Fruit fly (Drosophila melanogaster) whole organism, prepupa: Measurements from ENCODE around the gene Spec2.

Experiments used
- CG11762 ChIP-seq: fragments of 200-800 bp; sonication (Bioruptor generic); optimal IDR thresholded peaks from 3 replicates; lab custom pipeline; 2016; ENCODE audit warnings: missing biosample characterization, missing genetic modification characterization; ENCODE audit not compliant: insufficient read depth
- CG34406 ChIP-seq: fragments of 200-800 bp; sonication (Bioruptor generic); optimal IDR thresholded peaks from 3 replicates; lab custom pipeline; 2016; ENCODE audit warnings: missing biosample characterization, missing genetic modification characterization
- esn ChIP-seq: fragments of 200-800 bp; sonication (Bioruptor generic); optimal IDR thresholded peaks from 2 replicates; lab custom pipeline; 2016; ENCODE audit warnings: missing biosample characterization, mild to moderate bottlenecking, missing genetic modification characterization, moderate library complexity

DNA sequence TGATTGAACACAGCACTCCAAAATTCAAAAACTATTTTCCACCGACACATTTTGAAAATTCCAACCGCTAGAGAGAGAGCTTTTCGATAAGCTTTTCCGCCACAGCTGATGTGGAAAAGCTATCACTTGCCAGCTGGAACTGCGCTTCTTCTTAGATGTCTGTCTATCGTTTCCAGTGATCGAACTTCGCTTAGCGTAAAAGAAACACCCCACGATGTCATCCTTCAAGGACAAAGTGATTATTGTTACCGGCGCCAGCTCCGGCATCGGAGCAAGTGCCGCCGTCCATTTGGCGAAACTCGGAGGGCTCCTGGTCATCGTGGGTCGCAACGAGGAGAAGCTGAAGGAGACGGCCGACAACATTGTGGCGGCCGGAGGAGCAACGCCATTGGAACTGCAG is 8.3 kb upstream of the Spec2 start, which contains the start of gene CG31549:
- no peak for TF ChIP-seq CG34406 (GFP tag; lab: Kevin White, UChicago)
- no peak for TF ChIP-seq esn (GFP tag; lab: Kevin White, UChicago)
- TF ChIP-seq CG11762 (GFP tag; lab: Kevin White, UChicago) = no peak
